Worm (Caenorhabditis elegans) whole organism, early embryonic: ENCODE results near the gene kcnl-4.
A peak's percentile ranks its signal among the peaks of the same experiment; 100 is the strongest.

Experiments
- B0310.2 ChIP-seq: sonication (generic microtip); optimal IDR thresholded peaks from 2 replicates; lab custom pipeline; 2016; ENCODE audit warnings: mild to moderate bottlenecking, missing genetic modification characterization, missing compliant biosample characterization
- F13C5.2 ChIP-seq: sonication (generic microtip); optimal IDR thresholded peaks from 2 replicates; lab custom pipeline; 2017; ENCODE audit warnings: mild to moderate bottlenecking, missing genetic modification characterization, inconsistent platforms, missing compliant biosample characterization
- aly-1 ChIP-seq: sonication (generic microtip); optimal IDR thresholded peaks from 2 replicates; lab custom pipeline; 2016; ENCODE audit warnings: missing genetic modification characterization, missing compliant biosample characterization
- ama-1 ChIP-seq: fragments of 150-350 bp; optimal IDR thresholded peaks from 2 replicates; lab custom pipeline; 2014
- ceh-13 ChIP-seq: fragments of 200-800 bp; sonication (Bioruptor generic); optimal IDR thresholded peaks from 2 replicates; lab custom pipeline; 2018; ENCODE audit warnings: mild to moderate bottlenecking, missing genetic modification characterization, missing compliant biosample characterization
- ceh-36 ChIP-seq: sonication (generic microtip); optimal IDR thresholded peaks from 2 replicates; lab custom pipeline; 2016; ENCODE audit warnings: missing genetic modification characterization, inconsistent platforms, missing compliant biosample characterization
- ets-7 ChIP-seq: sonication (generic microtip); optimal IDR thresholded peaks from 2 replicates; lab custom pipeline; 2016; ENCODE audit warnings: missing genotype, missing genetic modification characterization, missing compliant biosample characterization
- flt-1 ChIP-seq: fragments of 200-800 bp; sonication (Bioruptor generic); IDR thresholded peaks from 2 replicates; pipeline ENCODE4 v1.3.6; 2022; ENCODE audit warnings: missing genetic modification characterization, missing compliant biosample characterization
- hmbx-1 ChIP-seq: sonication (generic microtip); optimal IDR thresholded peaks from 2 replicates; lab custom pipeline; 2016; ENCODE audit warnings: mild to moderate bottlenecking, missing genetic modification characterization, missing compliant biosample characterization
- hmg-4 ChIP-seq: fragments of 200-800 bp; sonication (Bioruptor generic); optimal IDR thresholded peaks from 2 replicates; lab custom pipeline; 2018; ENCODE audit warnings: mild to moderate bottlenecking, missing genetic modification characterization, missing compliant biosample characterization
- hnd-1 ChIP-seq: sonication (generic microtip); optimal IDR thresholded peaks from 2 replicates; lab custom pipeline; 2016; ENCODE audit warnings: missing genetic modification characterization, missing compliant biosample characterization
- pes-1 ChIP-seq: fragments of 200-800 bp; sonication (Bioruptor generic); IDR thresholded peaks from 2 replicates; pipeline ENCODE4 v1.3.6; 2022; ENCODE audit warnings: missing genetic modification reagents, missing genetic modification characterization, missing compliant biosample characterization
- scrt-1 ChIP-seq: fragments of 200-800 bp; sonication (Bioruptor generic); IDR thresholded peaks from 2 replicates; pipeline ENCODE4 v1.3.6; 2022; ENCODE audit warnings: missing genetic modification characterization, missing compliant biosample characterization
- sea-1 ChIP-seq: fragments of 200-800 bp; sonication (Bioruptor generic); conservative IDR thresholded peaks from 2 replicates; pipeline ENCODE4 v1.3.6; 2022; ENCODE audit warnings: missing genetic modification characterization, missing compliant biosample characterization
- tbx-11 ChIP-seq: fragments of 200-800 bp; sonication (Bioruptor generic); IDR thresholded peaks from 2 replicates; pipeline ENCODE4 v1.3.6; 2022; ENCODE audit warnings: missing genetic modification characterization, missing compliant biosample characterization
- tbx-37 ChIP-seq: fragments of 200-800 bp; sonication (Bioruptor generic); conservative IDR thresholded peaks from 2 replicates; pipeline ENCODE4 v1.3.6; 2022; ENCODE audit warnings: missing genetic modification reagents, missing genetic modification characterization, missing compliant biosample characterization
- tra-4 ChIP-seq: sonication (generic microtip); optimal IDR thresholded peaks from 2 replicates; lab custom pipeline; 2017; ENCODE audit warnings: missing genetic modification characterization, missing compliant biosample characterization

kcnl-4 gene

DNA sequence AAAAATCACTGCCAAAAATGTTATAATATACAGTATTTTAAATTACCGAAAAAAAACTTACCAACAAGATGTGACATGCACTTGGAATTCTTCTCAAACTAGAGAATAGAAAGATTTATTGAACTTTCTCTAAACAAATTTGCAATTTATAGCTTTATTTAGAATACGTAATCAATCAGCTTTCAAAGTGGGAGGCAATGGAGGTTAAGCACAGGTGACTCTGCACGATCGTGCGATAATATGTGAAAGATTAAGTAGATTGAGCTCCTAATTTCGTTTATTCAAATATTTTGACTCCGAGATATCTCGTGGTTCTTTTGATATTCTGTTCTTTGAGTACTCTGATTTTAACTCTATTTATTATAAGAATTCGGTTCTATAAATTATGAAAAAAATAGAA lies 12.9 kb upstream of the kcnl-4 start, which contains the start of gene R02D5.6:
TSS of gene R02D5.6 (minus strand) at position 101 of the 400 bp plus-strand sequence.
- TF ChIP-seq hmbx-1: no peak
- no peak for TF ChIP-seq F13C5.2 (tag; lab: Kevin White, UChicago)
- no peak for TF ChIP-seq hnd-1 (tag; lab: Kevin White, UChicago)
- TF ChIP-seq ets-7 (tag; lab: Kevin White, UChicago): no peak
- TF ChIP-seq ceh-36 (tag; lab: Kevin White, UChicago): no peak
- TF ChIP-seq flt-1: no peak
- no peak for TF ChIP-seq ama-1
- TF ChIP-seq B0310.2 (tag; lab: Kevin White, UChicago): no peak
- TF ChIP-seq tbx-11 (GFP tag; lab: Robert Waterston, UW): no peak
- TF ChIP-seq tbx-37 (GFP tag; lab: Robert Waterston, UW): no peak
- no peak for TF ChIP-seq ceh-13 (GFP tag; lab: Kevin White, UChicago)
- no peak for TF ChIP-seq aly-1 (tag; lab: Kevin White, UChicago)
- no peak for TF ChIP-seq sea-1 (GFP tag; lab: Robert Waterston, UW)
- TF ChIP-seq scrt-1 (GFP tag; lab: Robert Waterston, UW): no peak
- TF ChIP-seq pes-1: no peak
- TF ChIP-seq hmg-4 (GFP tag; lab: Kevin White, UChicago): no peak
- no peak for TF ChIP-seq tra-4

ce11 chrV:14519268-14519667 lies 11.6 kb upstream of the kcnl-4 start, which contains the start of gene R02D5.8:
Gene R02D5.8, minus strand, starts transcription at chrV:14519368.
- no peak for TF ChIP-seq ets-7 (tag; lab: Kevin White, UChicago)
- no peak for TF ChIP-seq ceh-13 (GFP tag; lab: Kevin White, UChicago)
- no peak for TF ChIP-seq tbx-11 (GFP tag; lab: Robert Waterston, UW)
- TF ChIP-seq ama-1: no peak
- no peak for TF ChIP-seq tra-4
- no peak for TF ChIP-seq hnd-1 (tag; lab: Kevin White, UChicago)
- TF ChIP-seq sea-1 (GFP tag; lab: Robert Waterston, UW): no peak
- TF ChIP-seq flt-1: no peak

ce11 chrV:14521000-14521399 lies 9.9 kb upstream of the kcnl-4 start, which contains the start of gene C53A5.17:
Gene C53A5.17, minus strand, starts transcription at chrV:14521100.
- TF ChIP-seq hmg-4 (GFP tag; lab: Kevin White, UChicago) (no peak), scrt-1 (GFP tag; lab: Robert Waterston, UW) (no peak), tra-4 (no peak), flt-1 (no peak), F13C5.2 (tag; lab: Kevin White, UChicago) (no peak), aly-1 (tag; lab: Kevin White, UChicago) (no peak), ceh-36 (tag; lab: Kevin White, UChicago) (no peak), ceh-13 (GFP tag; lab: Kevin White, UChicago) (no peak), hnd-1 (tag; lab: Kevin White, UChicago) (no peak), tbx-37 (GFP tag; lab: Robert Waterston, UW) (no peak), ama-1 (no peak), ets-7 (tag; lab: Kevin White, UChicago) (no peak)

ce11 chrV:14522514-14522913 lies 8.4 kb upstream of the kcnl-4 start, which contains the start of gene C53A5.16:
Gene C53A5.16, minus strand, starts transcription at chrV:14522614.
- TF ChIP-seq flt-1 (no peak), pes-1 (no peak), hmbx-1 (no peak), sea-1 (GFP tag; lab: Robert Waterston, UW) (no peak), F13C5.2 (tag; lab: Kevin White, UChicago) (no peak), ceh-36 (tag; lab: Kevin White, UChicago) (no peak), scrt-1 (GFP tag; lab: Robert Waterston, UW) (no peak), hmg-4 (GFP tag; lab: Kevin White, UChicago) (no peak), hnd-1 (tag; lab: Kevin White, UChicago) (no peak), ama-1 (no peak), B0310.2 (tag; lab: Kevin White, UChicago) (no peak), aly-1 (tag; lab: Kevin White, UChicago) (no peak), ceh-13 (GFP tag; lab: Kevin White, UChicago) (no peak), tbx-11 (GFP tag; lab: Robert Waterston, UW) (no peak), ets-7 (tag; lab: Kevin White, UChicago) (no peak), tbx-37 (GFP tag; lab: Robert Waterston, UW) (no peak), tra-4 (no peak)

DNA sequence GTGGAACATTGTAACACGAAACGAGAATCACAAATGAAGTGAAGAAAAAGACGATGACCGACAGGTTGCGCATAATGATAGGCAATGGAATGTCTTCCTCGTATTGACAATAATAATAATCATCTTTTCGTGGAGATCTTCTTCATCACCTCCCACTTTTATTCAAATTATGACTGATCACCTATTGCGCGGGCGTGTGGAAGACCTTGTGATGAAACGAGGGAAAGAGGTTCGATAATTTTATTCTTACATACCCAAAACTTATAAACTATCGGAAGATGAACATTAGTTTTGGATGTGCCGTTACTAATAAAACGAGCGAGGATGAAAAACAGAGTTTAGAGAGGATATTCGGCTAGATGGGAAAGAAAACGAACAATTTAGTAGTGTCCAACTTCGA lies 7.8 kb upstream of the kcnl-4 start, which contains the start of gene C53A5.2:
TSS of gene C53A5.2 (minus strand) at position 101 of the 400 bp plus-strand sequence.
- no peak for TF ChIP-seq ets-7 (tag; lab: Kevin White, UChicago)
- TF ChIP-seq ceh-36 (tag; lab: Kevin White, UChicago): no peak
- TF ChIP-seq tbx-11 (GFP tag; lab: Robert Waterston, UW): no peak
- TF ChIP-seq hmbx-1: no peak
- TF ChIP-seq aly-1 (tag; lab: Kevin White, UChicago): no peak
- no peak for TF ChIP-seq pes-1
- TF ChIP-seq flt-1: no peak
- no peak for TF ChIP-seq B0310.2 (tag; lab: Kevin White, UChicago)
- TF ChIP-seq scrt-1 (GFP tag; lab: Robert Waterston, UW): no peak
- TF ChIP-seq hmg-4 (GFP tag; lab: Kevin White, UChicago): no peak

ce11 chrV:14523788-14524582 lies 6.9 kb upstream of the kcnl-4 start, which contains the start of gene ril-1:
Gene ril-1, minus strand, starts transcription at chrV:14524129.
- 0 out of 2 replicates have a peak, but pooled peaks have one; percentile 54 for TF ChIP-seq sea-1 (GFP tag; lab: Robert Waterston, UW)
- peak; percentile 32 for TF ChIP-seq ceh-13 (GFP tag; lab: Kevin White, UChicago)
- peak; percentile 51 for TF ChIP-seq F13C5.2 (tag; lab: Kevin White, UChicago)
- peak; percentile 8 for TF ChIP-seq hnd-1 (tag; lab: Kevin White, UChicago)
- TF ChIP-seq ama-1: no peak

- TF ChIP-seq ama-1: no peak
- no peak for TF ChIP-seq ceh-36 (tag; lab: Kevin White, UChicago)
- no peak for TF ChIP-seq F13C5.2 (tag; lab: Kevin White, UChicago)
- no peak for TF ChIP-seq hmg-4 (GFP tag; lab: Kevin White, UChicago)
- no peak for TF ChIP-seq tbx-37 (GFP tag; lab: Robert Waterston, UW)
Observed at ce11 chrV:14525089-14525488, 5.8 kb upstream of the kcnl-4 start, which contains the start of gene hda-1. Gene hda-1, plus strand, starts transcription at chrV:14525389.
